Worm (Caenorhabditis elegans) whole organism, late embryonic: Measurements from ENCODE around the gene T09B9.4.

Source experiments
- Y22D7AL.16 ChIP-seq: sonication (generic microtip); optimal IDR thresholded peaks from 2 replicates; lab custom pipeline; 2016; ENCODE audit warnings: missing genetic modification characterization, missing compliant biosample characterization
- ahr-1 ChIP-seq: sonication (generic microtip); optimal IDR thresholded peaks from 2 replicates; lab custom pipeline; 2016; ENCODE audit warnings: missing genetic modification characterization, missing compliant biosample characterization
- ceh-48 ChIP-seq: sonication (generic microtip); optimal IDR thresholded peaks from 2 replicates; lab custom pipeline; 2016; ENCODE audit warnings: missing genetic modification characterization, inconsistent platforms, missing compliant biosample characterization
- ceh-9 ChIP-seq: sonication (generic microtip); optimal IDR thresholded peaks from 2 replicates; lab custom pipeline; 2016; ENCODE audit warnings: mild to moderate bottlenecking, missing genetic modification characterization, inconsistent platforms, missing compliant biosample characterization
- lim-6 ChIP-seq: sonication (generic microtip); optimal IDR thresholded peaks from 2 replicates; lab custom pipeline; 2016; ENCODE audit warnings: missing genetic modification characterization, missing compliant biosample characterization
- pha-4 ChIP-seq: fragments of 150-350 bp; optimal IDR thresholded peaks from 2 replicates; lab custom pipeline; 2018; ENCODE audit warnings: missing biosample characterization, missing genetic modification reagents, missing genetic modification characterization
- tbx-7 ChIP-seq: sonication (generic microtip); optimal IDR thresholded peaks from 2 replicates; lab custom pipeline; 2016; ENCODE audit warnings: missing genotype, missing genetic modification characterization, missing compliant biosample characterization
- ttx-3 ChIP-seq: sonication (generic microtip); optimal IDR thresholded peaks from 2 replicates; lab custom pipeline; 2016; ENCODE audit warnings: missing genetic modification reagents, missing genetic modification characterization, missing compliant biosample characterization
- unc-42 ChIP-seq: sonication (generic microtip); optimal IDR thresholded peaks from 2 replicates; lab custom pipeline; 2016; ENCODE audit warnings: missing genotype, missing genetic modification characterization, missing compliant biosample characterization
- unc-55 ChIP-seq: sonication (generic microtip); optimal IDR thresholded peaks from 2 replicates; lab custom pipeline; 2017; ENCODE audit warnings: missing biosample characterization, missing genetic modification reagents, missing genetic modification characterization
- ztf-16 ChIP-seq: sonication (generic microtip); optimal IDR thresholded peaks from 2 replicates; lab custom pipeline; 2017; ENCODE audit warnings: missing genetic modification characterization, missing compliant biosample characterization

ce11 chrX:9777481-9777880 is 3.3 kb upstream of the T09B9.4 start, which contains the start of gene T09B9.5:
- TF ChIP-seq ceh-48 (tag; lab: Kevin White, UChicago) (no peak), pha-4 (tag; lab: Kevin White, UChicago) (no peak), ahr-1 (no peak), tbx-7 (no peak), unc-42 (tag; lab: Kevin White, UChicago) (no peak), unc-55 (GFP tag; lab: Kevin White, UChicago) (no peak), ceh-9 (tag; lab: Kevin White, UChicago) (no peak), ztf-16 (no peak), Y22D7AL.16 (tag; lab: Kevin White, UChicago) (no peak), lim-6 (tag; lab: Kevin White, UChicago) (no peak), ttx-3 (tag; lab: Kevin White, UChicago) (no peak)
